Worm (Caenorhabditis elegans): ENCODE results near the gene M03E7.2.

Gene M03E7.2

ce11 chrV:5591887-5592286 is 25.5 kb upstream of the M03E7.2 start (continued):
- TF ChIP-seq lir-3 (tag; optimal IDR thresholded peaks at IDR 0.05) (no peak), daf-16 (GFP tag; optimal IDR thresholded peaks at IDR 0.05) (peak in 1 of 2 experiments; percentile 27), daf-16 (tag; optimal IDR thresholded peaks at IDR 0.05) (no peak), mes-2 (tag; optimal IDR thresholded peaks at IDR 0.05; ENCODE audit: poor library complexity, severe bottlenecking) (peak; percentile 10), duxl-1 (tag; optimal IDR thresholded peaks at IDR 0.05; ENCODE audit: poor library complexity) (peak; percentile 51), daf-8 (GFP tag; IDR thresholded peaks at IDR 0.05) (no peak), aha-1 (tag) (no peak), lin-13 (GFP tag; optimal IDR thresholded peaks at IDR 0.05) (no peak)

- TF ChIP-seq nhr-48 (tag; optimal IDR thresholded peaks at IDR 0.05): peak; percentile 17
- no peak for TF ChIP-seq ama-1 (optimal IDR thresholded peaks at IDR 0.05)
- peak; percentile 63 for TF ChIP-seq aha-1 (tag)
- no peak for TF ChIP-seq php-3 (GFP tag; IDR thresholded peaks at IDR 0.05)
- TF ChIP-seq nhr-77 (tag; optimal IDR thresholded peaks at IDR 0.05): peak; percentile 42
- no peak for TF ChIP-seq set-16 (GFP tag; IDR thresholded peaks at IDR 0.05)
- TF ChIP-seq nhr-237 (tag; optimal IDR thresholded peaks at IDR 0.05): no peak
- peak; percentile 54 for TF ChIP-seq nhr-6 (tag; optimal IDR thresholded peaks at IDR 0.05)
- no peak for TF ChIP-seq saeg-2 (GFP tag; IDR thresholded peaks at IDR 0.05)
- peak in 1 of 2 experiments; percentile 42 for TF ChIP-seq unc-62 (GFP tag; optimal IDR thresholded peaks at IDR 0.05 in 1 of 2)
- no peak for TF ChIP-seq unc-62 (tag; optimal IDR thresholded peaks at IDR 0.05)
- peak; percentile 86 for TF ChIP-seq dve-1 (tag; optimal IDR thresholded peaks at IDR 0.05; ENCODE audit: insufficient read depth)
- peak; percentile 63 for TF ChIP-seq nhr-11 (tag; optimal IDR thresholded peaks at IDR 0.05)
- peak; percentile 84 for TF ChIP-seq mep-1 (tag; optimal IDR thresholded peaks at IDR 0.05)
- peak; percentile 52 for TF ChIP-seq hlh-30 (tag; optimal IDR thresholded peaks at IDR 0.05; ENCODE audit: insufficient read depth)
- peak in 1 of 2 experiments; percentile 92 for TF ChIP-seq lsy-2 (tag; optimal IDR thresholded peaks at IDR 0.05)
- no peak for TF ChIP-seq hif-1 (tag; optimal IDR thresholded peaks at IDR 0.05)
- no peak for TF ChIP-seq Y75B8A.6 (GFP tag; IDR thresholded peaks at IDR 0.05)
- TF ChIP-seq rbr-2 (tag; optimal IDR thresholded peaks at IDR 0.05): peak; percentile 45
- TF ChIP-seq jun-1 (tag; optimal IDR thresholded peaks at IDR 0.05): no peak
- TF ChIP-seq dmd-8 (GFP tag; IDR thresholded peaks at IDR 0.05): no peak
- TF ChIP-seq hmg-1.1 (GFP tag; IDR thresholded peaks at IDR 0.05): peak; percentile 74
- TF ChIP-seq T26A8.4 (GFP tag; IDR thresholded peaks at IDR 0.05): peak; percentile 36
- TF ChIP-seq ztf-7 (tag; optimal IDR thresholded peaks at IDR 0.05): peak; percentile 68
- peak; percentile 85 for TF ChIP-seq dpl-1 (GFP tag; optimal IDR thresholded peaks at IDR 0.05)
- TF ChIP-seq lin-38 (GFP tag; IDR thresholded peaks at IDR 0.05): peak; percentile 78
- TF ChIP-seq dmd-6 (GFP tag; IDR thresholded peaks at IDR 0.05): peak; percentile 20; the same call in 1 of the 2 replicates
- peak; percentile 90 for TF ChIP-seq mes-2 (tag; optimal IDR thresholded peaks at IDR 0.05; ENCODE audit: poor library complexity, severe bottlenecking)
- 0 out of 2 replicates have a peak, but pooled peaks have one; percentile 19 for TF ChIP-seq tra-1 (GFP tag; IDR thresholded peaks at IDR 0.05)
- TF ChIP-seq hlh-11 (tag; optimal IDR thresholded peaks at IDR 0.05): peak; percentile 35
- TF ChIP-seq daf-16 (GFP tag; optimal IDR thresholded peaks at IDR 0.05): no peak
- peak; percentile 70 for TF ChIP-seq daf-16 (tag; optimal IDR thresholded peaks at IDR 0.05)
- TF ChIP-seq nhr-28 (tag; optimal IDR thresholded peaks at IDR 0.05): peak; percentile 46
- peak in 1 of 2 experiments; percentile 23 for TF ChIP-seq mdl-1 (tag; optimal IDR thresholded peaks at IDR 0.05)
- TF ChIP-seq lin-13 (GFP tag; optimal IDR thresholded peaks at IDR 0.05): peak; percentile 33
Measured at ce11 chrV:5592323-5592722, 25.1 kb upstream of the M03E7.2 start, which contains the start of gene vps-37. TSS of gene vps-37 (plus strand) at chrV:5592700.

ce11 chrV:5593406-5593805 is 24.0 kb upstream of the M03E7.2 start, which contains the start of gene mrpl-48:
TSS of gene mrpl-48 (plus strand) at chrV:5593706.
- no peak for TF ChIP-seq egl-43 (GFP tag; IDR thresholded peaks at IDR 0.05)
- TF ChIP-seq lin-1 (GFP tag; IDR thresholded peaks at IDR 0.05): no peak
- no peak for TF ChIP-seq ceh-44 (GFP tag; IDR thresholded peaks at IDR 0.05)
- TF ChIP-seq R02D3.7 (tag; optimal IDR thresholded peaks at IDR 0.05): no peak
- no peak for TF ChIP-seq daf-16 (GFP tag; optimal IDR thresholded peaks at IDR 0.05)
- TF ChIP-seq daf-16 (tag; optimal IDR thresholded peaks at IDR 0.05): no peak
- no peak for TF ChIP-seq zag-1 (tag; optimal IDR thresholded peaks at IDR 0.05)
- no peak for TF ChIP-seq arid-1 (GFP tag; conservative IDR thresholded peaks at IDR 0.05)
- TF ChIP-seq zip-11 (GFP tag; IDR thresholded peaks at IDR 0.05): no peak
- no peak for TF ChIP-seq snpc-1.2 (GFP tag; IDR thresholded peaks at IDR 0.05)
- TF ChIP-seq ceh-28 (tag; optimal IDR thresholded peaks at IDR 0.05): no peak
- no peak for TF ChIP-seq set-16 (GFP tag; IDR thresholded peaks at IDR 0.05)
- TF ChIP-seq T26A8.4 (GFP tag; IDR thresholded peaks at IDR 0.05): no peak
- TF ChIP-seq D1046.2 (GFP tag; IDR thresholded peaks at IDR 0.05): no peak
- TF ChIP-seq tra-1 (GFP tag; IDR thresholded peaks at IDR 0.05): no peak
- no peak for TF ChIP-seq nhr-11 (tag; optimal IDR thresholded peaks at IDR 0.05)
- TF ChIP-seq mdt-29 (GFP tag; IDR thresholded peaks at IDR 0.05): no peak
- TF ChIP-seq Y5F2A.4 (GFP tag; optimal IDR thresholded peaks at IDR 0.05): no peak

Data from whole organism, L4 larva.